Fruit fly (Drosophila melanogaster) whole organism, prepupa: Measurements from ENCODE around the gene CG32271.

Experiments used
- Blimp-1 ChIP-seq: fragments of 200-800 bp; sonication (Bioruptor generic); optimal IDR thresholded peaks from 3 replicates; lab custom pipeline; 2017; ENCODE audit warnings: missing biosample characterization, missing genetic modification characterization, mild to moderate bottlenecking, moderate library complexity, missing genetic modification reagents
- CG10631 ChIP-seq: fragments of 200-800 bp; sonication (Bioruptor generic); optimal IDR thresholded peaks from 2 replicates; lab custom pipeline; 2016; ENCODE audit warnings: missing biosample characterization, missing genetic modification characterization
- CG11294 ChIP-seq: fragments of 200-800 bp; sonication (Bioruptor generic); IDR thresholded peaks from 2 replicates; pipeline ENCODE4 v1.3.6; 2022; ENCODE audit warnings: missing biosample characterization, missing genetic modification characterization
- CG11762 ChIP-seq: fragments of 200-800 bp; sonication (Bioruptor generic); optimal IDR thresholded peaks from 3 replicates; lab custom pipeline; 2016; ENCODE audit warnings: missing biosample characterization, missing genetic modification characterization; ENCODE audit not compliant: insufficient read depth
- CG15336 ChIP-seq: fragments of 200-800 bp; sonication (Bioruptor generic); IDR thresholded peaks from 2 replicates; pipeline ENCODE4 v1.3.6; 2022; ENCODE audit warnings: missing biosample characterization, missing genetic modification characterization
- CG16779 ChIP-seq: fragments of 200-800 bp; sonication (Bioruptor generic); optimal IDR thresholded peaks from 3 replicates; lab custom pipeline; 2017; ENCODE audit warnings: missing biosample characterization, mild to moderate bottlenecking, missing genetic modification characterization
- CG3032 ChIP-seq: fragments of 200-800 bp; optimal IDR thresholded peaks from 2 replicates; lab custom pipeline; 2019; ENCODE audit warnings: missing biosample characterization, mild to moderate bottlenecking, missing genetic modification characterization, moderate library complexity
- CG31627 ChIP-seq: fragments of 200-800 bp; sonication (Bioruptor generic); optimal IDR thresholded peaks from 3 replicates; lab custom pipeline; 2016; ENCODE audit warnings: missing biosample characterization, missing genetic modification characterization
- CG32006 ChIP-seq: fragments of 200-800 bp; sonication (Bioruptor generic); optimal IDR thresholded peaks from 3 replicates; lab custom pipeline; 2017; ENCODE audit warnings: missing biosample characterization, mild to moderate bottlenecking, missing genetic modification characterization
- CG34406 ChIP-seq: fragments of 200-800 bp; sonication (Bioruptor generic); optimal IDR thresholded peaks from 3 replicates; lab custom pipeline; 2016; ENCODE audit warnings: missing biosample characterization, missing genetic modification characterization
- CG6163 ChIP-seq: fragments of 200-800 bp; sonication (Bioruptor generic); IDR thresholded peaks from 3 replicates; pipeline ENCODE4 v1.3.6; 2022; ENCODE audit warnings: missing biosample characterization, missing genetic modification characterization
- CG6276 ChIP-seq: fragments of 200-800 bp; sonication (Bioruptor generic); optimal IDR thresholded peaks from 2 replicates; lab custom pipeline; 2017; ENCODE audit warnings: missing biosample characterization, mild to moderate bottlenecking, missing genetic modification characterization
- CG6792 ChIP-seq: fragments of 200-800 bp; sonication (Bioruptor generic); optimal IDR thresholded peaks from 3 replicates; lab custom pipeline; 2016; ENCODE audit warnings: missing biosample characterization, missing genetic modification characterization
- CG8119 ChIP-seq: fragments of 200-800 bp; sonication (Bioruptor generic); IDR thresholded peaks from 3 replicates; pipeline ENCODE4 v1.3.6; 2022; ENCODE audit warnings: missing biosample characterization, missing genetic modification characterization
- CG8319 ChIP-seq: fragments of 200-800 bp; sonication (Bioruptor generic); optimal IDR thresholded peaks from 3 replicates; lab custom pipeline; 2016; ENCODE audit warnings: missing biosample characterization, missing genetic modification characterization
- CG8632 ChIP-seq: fragments of 200-800 bp; sonication (Bioruptor generic); optimal IDR thresholded peaks from 3 replicates; lab custom pipeline; 2016; ENCODE audit warnings: missing biosample characterization, missing genetic modification characterization
- CG9139 ChIP-seq: fragments of 200-800 bp; sonication (Bioruptor generic); optimal IDR thresholded peaks from 3 replicates; lab custom pipeline; 2017; ENCODE audit warnings: missing biosample characterization, mild to moderate bottlenecking, missing genetic modification characterization
- Eip78C ChIP-seq: fragments of 200-800 bp; sonication (Bioruptor generic); peaks from one replicate; lab custom pipeline; 2016; ENCODE audit warnings: missing biosample characterization, missing genetic modification characterization
- Ets21C ChIP-seq: fragments of 200-800 bp; sonication (Bioruptor generic); optimal IDR thresholded peaks from 3 replicates; lab custom pipeline; 2016; ENCODE audit warnings: missing biosample characterization, missing genetic modification characterization
- Ets96B ChIP-seq: fragments of 200-800 bp; optimal IDR thresholded peaks from 2 replicates; lab custom pipeline; 2019; ENCODE audit warnings: missing biosample characterization, mild to moderate bottlenecking, missing genetic modification characterization, moderate library complexity
- Met ChIP-seq: fragments of 200-800 bp; sonication (Bioruptor generic); optimal IDR thresholded peaks from 3 replicates; lab custom pipeline; 2016; ENCODE audit warnings: missing biosample characterization, missing genetic modification characterization
- OdsH ChIP-seq: fragments of 200-800 bp; sonication (Bioruptor generic); optimal IDR thresholded peaks from 3 replicates; lab custom pipeline; 2016; ENCODE audit warnings: missing biosample characterization, missing genetic modification characterization
- Sox14 ChIP-seq: fragments of 200-800 bp; sonication (Bioruptor generic); optimal IDR thresholded peaks from 3 replicates; lab custom pipeline; 2016; ENCODE audit warnings: missing biosample characterization, missing genetic modification characterization
- Sox15 ChIP-seq: fragments of 200-800 bp; sonication (Bioruptor generic); optimal IDR thresholded peaks from 3 replicates; lab custom pipeline; 2016; ENCODE audit warnings: missing biosample characterization, missing genetic modification characterization
- cyc ChIP-seq: fragments of 200-800 bp; sonication (Bioruptor generic); optimal IDR thresholded peaks from 3 replicates; lab custom pipeline; 2016; ENCODE audit warnings: missing biosample characterization, missing genetic modification characterization
- dsx ChIP-seq: fragments of 200-800 bp; optimal IDR thresholded peaks from 3 replicates; lab custom pipeline; 2019; ENCODE audit warnings: missing biosample characterization, mild to moderate bottlenecking, missing genetic modification characterization, moderate library complexity; ENCODE audit not compliant: poor library complexity, severe bottlenecking
- eg ChIP-seq: fragments of 200-800 bp; sonication (Bioruptor generic); IDR thresholded peaks from 3 replicates; pipeline ENCODE4 v1.3.6; 2022; ENCODE audit warnings: missing biosample characterization, missing genetic modification characterization
- esn ChIP-seq: fragments of 200-800 bp; sonication (Bioruptor generic); optimal IDR thresholded peaks from 2 replicates; lab custom pipeline; 2016; ENCODE audit warnings: missing biosample characterization, mild to moderate bottlenecking, missing genetic modification characterization, moderate library complexity
- fd59A ChIP-seq: fragments of 200-800 bp; sonication (Bioruptor generic); optimal IDR thresholded peaks from 2 replicates; lab custom pipeline; 2017; ENCODE audit warnings: missing biosample characterization, mild to moderate bottlenecking, missing genetic modification characterization, missing genetic modification reagents
- fkh ChIP-seq: fragments of 200-800 bp; sonication (Bioruptor generic); optimal IDR thresholded peaks from 3 replicates; lab custom pipeline; 2017; ENCODE audit warnings: missing biosample characterization, mild to moderate bottlenecking, missing genetic modification characterization, moderate library complexity
- lz ChIP-seq: fragments of 200-800 bp; sonication (Bioruptor generic); optimal IDR thresholded peaks from 3 replicates; lab custom pipeline; 2016; ENCODE audit warnings: missing biosample characterization, missing genetic modification characterization
- net ChIP-seq: fragments of 200-800 bp; sonication (Bioruptor generic); optimal IDR thresholded peaks from 3 replicates; lab custom pipeline; 2016; ENCODE audit warnings: missing biosample characterization, missing genetic modification characterization
- salr ChIP-seq, 2 experiments: fragments of 200-800 bp; sonication (Bioruptor generic); optimal IDR thresholded peaks; 3 replicates each; lab custom pipeline; 2016 to 2018; ENCODE audit warnings: missing biosample characterization in 2 of 2, missing genetic modification characterization in 2 of 2, mild to moderate bottlenecking in 1 of 2
- ss ChIP-seq, 2 experiments: fragments of 200-800 bp; sonication (Bioruptor generic); optimal IDR thresholded peaks; 2 replicates in 1 of 2; 3 replicates in 1 of 2; lab custom pipeline; 2017 to 2018; ENCODE audit warnings: mild to moderate bottlenecking in 2 of 2, missing biosample characterization in 2 of 2, missing genetic modification characterization in 2 of 2, moderate library complexity in 1 of 2
- vri ChIP-seq: fragments of 200-800 bp; sonication (Bioruptor generic); optimal IDR thresholded peaks from 3 replicates; lab custom pipeline; 2016; ENCODE audit warnings: missing biosample characterization, mild to moderate bottlenecking, missing genetic modification characterization

CG32271 gene

DNA sequence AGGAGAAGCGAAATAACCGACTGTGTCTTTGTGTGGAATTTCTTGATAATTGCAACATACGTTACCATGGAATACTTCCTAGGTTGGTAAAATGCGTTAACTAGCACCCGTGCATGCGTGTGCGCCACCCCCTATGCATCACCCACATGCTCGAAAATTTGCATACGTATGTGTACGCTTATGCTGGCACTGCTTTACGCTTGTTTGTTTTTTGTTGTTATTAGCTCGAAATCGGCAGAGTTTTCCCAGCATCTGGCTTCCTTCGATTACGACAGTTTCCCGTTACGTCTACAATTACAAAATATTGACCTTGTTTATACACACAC is 23.5 kb upstream of the CG32271 start:
- TF ChIP-seq Blimp-1 (GFP tag; lab: Kevin White, UChicago) (no peak), CG10631 (GFP tag; lab: Kevin White, UChicago) (no peak), CG16779 (tag; lab: Kevin White, UChicago) (no peak), ss (GFP tag; optimal IDR thresholded peaks at IDR 0.05; lab: Kevin White, UChicago) (no peak), CG8319 (GFP tag; lab: Kevin White, UChicago) (no peak), Sox14 (no peak), CG6163 (no peak), dsx (no peak), Met (GFP tag; lab: Kevin White, UChicago) (no peak), CG9139 (no peak), fkh (GFP tag; lab: Kevin White, UChicago) (no peak), Eip78C (GFP tag; lab: Kevin White, UChicago) (no peak), cyc (no peak)

DNA sequence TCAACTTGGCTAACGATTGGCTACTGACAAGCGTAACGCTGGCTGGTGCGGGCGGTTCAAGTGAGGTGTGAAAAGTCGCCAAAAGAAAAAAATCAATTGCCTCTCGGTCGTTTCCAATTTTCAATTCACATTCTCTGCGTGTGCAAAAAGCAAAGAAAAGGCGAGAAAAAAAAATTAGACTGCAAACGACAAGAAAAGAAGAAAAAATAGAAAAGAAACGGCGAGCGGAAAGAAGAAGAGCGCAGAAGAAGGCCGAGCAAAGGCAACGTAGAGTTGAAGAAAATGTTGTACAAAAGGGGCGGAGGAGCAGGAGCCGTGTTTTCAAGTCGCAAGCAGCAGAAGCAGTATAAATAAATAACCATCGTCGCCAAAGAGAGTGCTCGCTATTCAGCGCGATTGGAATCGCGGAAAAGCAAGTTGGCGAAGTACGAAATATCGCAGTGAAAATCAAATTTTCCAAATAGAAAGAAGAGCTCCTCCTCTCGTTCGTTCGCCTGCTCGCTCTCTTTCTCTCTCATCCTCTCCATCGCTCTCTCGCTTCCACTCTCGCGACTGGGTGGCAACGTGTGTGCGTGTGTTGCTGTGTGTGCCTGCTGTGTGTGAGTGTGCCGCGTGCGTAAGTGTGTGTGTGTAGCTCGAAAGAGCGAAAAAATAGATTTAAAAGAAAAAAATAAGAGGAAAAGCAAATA is 23.0 kb upstream of the CG32271 start:
- TF ChIP-seq CG11762 (GFP tag; lab: Kevin White, UChicago) = no peak
- peak; percentile 5 for TF ChIP-seq esn
- TF ChIP-seq CG16779 (tag; lab: Kevin White, UChicago) = peak; percentile 82
- peak; percentile 37 for TF ChIP-seq CG32006 (GFP tag; lab: Kevin White, UChicago)
- no peak for TF ChIP-seq Ets21C
- TF ChIP-seq salr (GFP tag; optimal IDR thresholded peaks at IDR 0.05; lab: Kevin White, UChicago) = peak in 1 of 2 experiments; percentile 27
- TF ChIP-seq CG34406 (GFP tag; lab: Kevin White, UChicago) = peak; percentile 29
- TF ChIP-seq CG6163 = peak; percentile 34; the same call in 1 of the 3 replicates
- peak in 1 of 2 experiments; percentile 79 for TF ChIP-seq ss (GFP tag; optimal IDR thresholded peaks at IDR 0.05; lab: Kevin White, UChicago)
- TF ChIP-seq fd59A (GFP tag; lab: Kevin White, UChicago) = no peak
- peak; percentile 57 for TF ChIP-seq Ets96B
- TF ChIP-seq CG9139 = peak; percentile 69
- peak; percentile 45 for TF ChIP-seq CG15336 (GFP tag; lab: Robert Waterston, UW)
- TF ChIP-seq net (GFP tag; lab: Kevin White, UChicago) = peak; percentile 41
- TF ChIP-seq CG6276 (GFP tag; lab: Kevin White, UChicago) = peak; percentile 59
- peak; percentile 59 for TF ChIP-seq eg (GFP tag; lab: Robert Waterston, UW)
- peak; percentile 52 for TF ChIP-seq vri
- TF ChIP-seq cyc = no peak
- no peak for TF ChIP-seq CG10631 (GFP tag; lab: Kevin White, UChicago)
- TF ChIP-seq CG8119 (GFP tag; lab: Robert Waterston, UW) = peak; percentile 40; the same call in 2 of the 3 replicates
- no peak for TF ChIP-seq CG8632 (GFP tag; lab: Kevin White, UChicago)
- peak; percentile 21 for TF ChIP-seq CG6792
- TF ChIP-seq Eip78C (GFP tag; lab: Kevin White, UChicago) = no peak
- TF ChIP-seq OdsH (GFP tag; lab: Kevin White, UChicago) = no peak
- TF ChIP-seq dsx = peak; percentile 62

DNA sequence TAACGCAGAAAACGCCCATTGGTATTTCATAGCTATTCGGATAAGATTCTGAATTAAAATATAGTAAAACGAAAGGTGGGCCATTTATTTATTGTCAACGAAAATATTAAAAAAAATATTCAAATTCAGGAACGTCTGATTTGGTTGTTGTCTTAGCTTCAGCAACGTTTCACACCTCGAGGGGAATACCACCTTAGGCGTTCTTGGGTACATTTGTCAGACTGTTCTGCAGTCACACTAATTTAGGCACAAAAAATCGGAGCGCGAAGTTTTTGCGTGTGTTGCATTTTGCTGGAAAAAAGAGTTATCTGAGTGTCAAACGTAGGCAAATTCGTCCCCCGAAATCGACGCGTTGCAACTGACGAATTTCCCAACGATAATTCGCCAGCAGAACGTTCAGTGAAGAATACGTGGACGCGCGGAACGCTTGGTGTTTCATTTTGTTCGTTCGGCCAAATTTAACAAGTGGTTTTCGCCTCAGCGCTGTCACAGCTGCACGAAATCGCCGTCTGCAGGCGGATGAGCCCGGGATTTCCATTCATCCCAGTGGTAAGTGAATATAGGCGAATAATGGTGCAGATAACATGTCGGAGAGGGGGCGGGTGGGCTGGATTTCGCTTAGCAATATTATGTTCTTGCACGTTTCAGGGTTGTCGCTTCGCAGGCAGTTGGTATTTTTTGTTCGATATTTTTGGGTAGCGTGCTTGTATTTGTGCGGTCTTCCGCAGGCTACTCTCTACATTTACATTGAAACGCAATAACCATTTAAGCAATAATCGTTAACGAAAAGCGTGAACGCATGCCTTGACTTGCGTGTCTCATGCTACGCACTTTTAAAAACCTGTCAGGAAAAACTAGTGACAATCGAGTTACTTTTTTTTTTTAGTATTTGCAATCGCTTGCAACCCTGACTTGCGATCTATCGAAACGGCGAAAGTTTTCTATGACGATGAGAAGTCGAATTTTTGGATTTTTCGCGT is 22.1 kb upstream of the CG32271 start, which contains the start of gene Larp4B:
Gene Larp4B (plus strand): TSS at position 99 of the 980 bp plus-strand sequence.
- TF ChIP-seq CG11294 (GFP tag; lab: Robert Waterston, UW) = no peak
- no peak for TF ChIP-seq Sox15 (GFP tag; lab: Kevin White, UChicago)
- TF ChIP-seq CG31627 = peak; percentile 38
- TF ChIP-seq Blimp-1 (GFP tag; lab: Kevin White, UChicago) = peak; percentile 41
- no peak for TF ChIP-seq CG34406 (GFP tag; lab: Kevin White, UChicago)
- peak; percentile 8 for TF ChIP-seq lz (GFP tag; lab: Kevin White, UChicago)
- TF ChIP-seq esn = peak; percentile 40
- TF ChIP-seq Eip78C (GFP tag; lab: Kevin White, UChicago) = peak; percentile 75
- TF ChIP-seq Sox14 = peak; percentile 43
- TF ChIP-seq CG3032 (tag; lab: Kevin White, UChicago) = no peak
